Worm (Caenorhabditis elegans): ENCODE measurements around the gene K06A9.3.

Gene K06A9.3

ce11 chrX:1512307-1512706, 22.9 kb downstream of the K06A9.3 start:
- TF ChIP-seq elt-1 (tag; optimal IDR thresholded peaks at IDR 0.05) = no peak
- no peak for TF ChIP-seq fkh-2 (tag; optimal IDR thresholded peaks at IDR 0.05)
- no peak for TF ChIP-seq mdl-1 (tag; optimal IDR thresholded peaks at IDR 0.05)
- TF ChIP-seq nfya-1 (tag; optimal IDR thresholded peaks at IDR 0.05; ENCODE audit: insufficient read depth) = no peak
- TF ChIP-seq fkh-10 (GFP tag; optimal IDR thresholded peaks at IDR 0.05) = no peak
- TF ChIP-seq fos-1 (tag; optimal IDR thresholded peaks at IDR 0.05) = no peak
- no peak for TF ChIP-seq snpc-4 (tag; optimal IDR thresholded peaks at IDR 0.05)
- no peak for TF ChIP-seq mml-1 (tag; optimal IDR thresholded peaks at IDR 0.05)
- no peak for TF ChIP-seq daf-12 (tag; optimal IDR thresholded peaks at IDR 0.05)
- TF ChIP-seq eor-1 (tag; optimal IDR thresholded peaks at IDR 0.05) = no peak
- no peak for TF ChIP-seq elt-2 (tag; optimal IDR thresholded peaks at IDR 0.05)
- TF ChIP-seq ztf-11 (tag; optimal IDR thresholded peaks at IDR 0.05) = no peak
- no peak for TF ChIP-seq aly-2 (tag; optimal IDR thresholded peaks at IDR 0.05)

ce11 chrX:1504529-1505080, 30.6 kb downstream of the K06A9.3 start:
- TF ChIP-seq lin-39 (tag; optimal IDR thresholded peaks at IDR 0.05) (peak; percentile 21), fkh-2 (tag; optimal IDR thresholded peaks at IDR 0.05) (no peak), elt-1 (tag; optimal IDR thresholded peaks at IDR 0.05) (peak; percentile 62), lin-15B (tag; optimal IDR thresholded peaks at IDR 0.05) (peak; percentile 27), nhr-23 (tag; optimal IDR thresholded peaks at IDR 0.05) (peak; percentile 77), nhr-43 (tag; optimal IDR thresholded peaks at IDR 0.05; ENCODE audit: poor library complexity, severe bottlenecking) (peak; percentile 83), nfya-1 (tag; optimal IDR thresholded peaks at IDR 0.05; ENCODE audit: insufficient read depth) (peak; percentile 49), nhr-28 (tag; optimal IDR thresholded peaks at IDR 0.05) (no peak), skn-1 (tag; optimal IDR thresholded peaks at IDR 0.05) (peak; percentile 20), nhr-67 (tag; optimal IDR thresholded peaks at IDR 0.05) (no peak), pqm-1 (tag; optimal IDR thresholded peaks at IDR 0.05) (peak; percentile 95), zag-1 (tag; optimal IDR thresholded peaks at IDR 0.05) (no peak), ama-1 (optimal IDR thresholded peaks at IDR 0.05) (peak; percentile 100), nhr-25 (tag; optimal IDR thresholded peaks at IDR 0.05) (peak; percentile 83), unc-62 (GFP tag; optimal IDR thresholded peaks at IDR 0.05) (no peak), snpc-4 (tag; optimal IDR thresholded peaks at IDR 0.05) (no peak), lsy-12 (tag; optimal IDR thresholded peaks at IDR 0.05) (peak; percentile 60), pha-4 (tag; optimal IDR thresholded peaks at IDR 0.05) (peak; percentile 100), ztf-11 (tag; optimal IDR thresholded peaks at IDR 0.05) (no peak), fos-1 (tag; optimal IDR thresholded peaks at IDR 0.05) (no peak), mdl-1 (tag; optimal IDR thresholded peaks at IDR 0.05) (peak; percentile 9), ceh-28 (tag; optimal IDR thresholded peaks at IDR 0.05) (peak; percentile 66), R02D3.7 (tag; optimal IDR thresholded peaks at IDR 0.05) (peak; percentile 26), elt-2 (tag; optimal IDR thresholded peaks at IDR 0.05) (peak; percentile 93), eor-1 (tag; optimal IDR thresholded peaks at IDR 0.05) (peak in 1 of 2 experiments; percentile 66), jun-1 (tag; optimal IDR thresholded peaks at IDR 0.05) (peak; percentile 94), egl-5 (tag; optimal IDR thresholded peaks at IDR 0.05) (peak; percentile 40), sea-2 (GFP tag; optimal IDR thresholded peaks at IDR 0.05) (no peak), tbx-2 (tag; optimal IDR thresholded peaks at IDR 0.05) (peak; percentile 31), nhr-11 (tag; optimal IDR thresholded peaks at IDR 0.05) (peak; percentile 87)

- TF ChIP-seq unc-62 (GFP tag; optimal IDR thresholded peaks at IDR 0.05) = no peak
- no peak for TF ChIP-seq mdl-1 (tag; optimal IDR thresholded peaks at IDR 0.05)
- peak; percentile 89 for TF ChIP-seq ztf-4 (tag; optimal IDR thresholded peaks at IDR 0.05)
- peak; percentile 53 for TF ChIP-seq pqm-1 (tag; optimal IDR thresholded peaks at IDR 0.05)
- no peak for TF ChIP-seq fkh-10 (GFP tag; optimal IDR thresholded peaks at IDR 0.05)
- TF ChIP-seq tbx-2 (tag; optimal IDR thresholded peaks at IDR 0.05) = no peak
- TF ChIP-seq nhr-43 (tag; optimal IDR thresholded peaks at IDR 0.05; ENCODE audit: poor library complexity, severe bottlenecking) = peak; percentile 5
- peak; percentile 92 for TF ChIP-seq pha-4 (tag; optimal IDR thresholded peaks at IDR 0.05)
- TF ChIP-seq lsy-12 (tag; optimal IDR thresholded peaks at IDR 0.05) = peak; percentile 66
- TF ChIP-seq ama-1 (optimal IDR thresholded peaks at IDR 0.05) = peak; percentile 39
- peak; percentile 11 for TF ChIP-seq nhr-23 (tag; optimal IDR thresholded peaks at IDR 0.05)
- peak; percentile 28 for TF ChIP-seq ceh-28 (tag; optimal IDR thresholded peaks at IDR 0.05)
- TF ChIP-seq jun-1 (tag; optimal IDR thresholded peaks at IDR 0.05) = peak; percentile 79
- no peak for TF ChIP-seq R02D3.7 (tag; optimal IDR thresholded peaks at IDR 0.05)
- no peak for TF ChIP-seq daf-12 (tag; optimal IDR thresholded peaks at IDR 0.05)
Measured at ce11 chrX:1503698-1504501, 31.3 kb downstream of the K06A9.3 start.

Data from whole organism, L3 larva.